Worm (Caenorhabditis elegans): ENCODE data around the gene gst-11.

The gst-11 gene

DNA sequence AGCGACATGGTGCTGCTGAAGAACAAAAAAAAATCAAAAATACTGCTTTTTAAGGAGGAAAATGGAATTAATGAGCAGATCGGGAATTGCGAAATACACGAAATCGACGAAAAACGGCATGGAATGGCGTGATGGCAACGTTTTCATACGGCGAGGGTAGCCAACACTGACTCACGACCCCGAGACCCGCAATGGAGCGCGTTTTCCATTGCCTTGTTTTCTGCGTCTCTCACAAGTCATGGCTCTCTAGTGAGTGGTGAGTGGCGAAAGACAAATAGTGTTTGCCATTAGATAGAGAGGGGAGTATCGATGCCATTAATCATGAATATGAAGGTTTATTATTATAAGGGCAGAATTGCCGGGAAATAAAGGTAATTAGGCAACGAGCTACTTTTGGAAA, 27.8 kb downstream of the gst-11 start, which contains the start of gene C18B2.4 (continued):
- TF ChIP-seq ceh-82 (tag; optimal IDR thresholded peaks at IDR 0.05) = no peak

DNA sequence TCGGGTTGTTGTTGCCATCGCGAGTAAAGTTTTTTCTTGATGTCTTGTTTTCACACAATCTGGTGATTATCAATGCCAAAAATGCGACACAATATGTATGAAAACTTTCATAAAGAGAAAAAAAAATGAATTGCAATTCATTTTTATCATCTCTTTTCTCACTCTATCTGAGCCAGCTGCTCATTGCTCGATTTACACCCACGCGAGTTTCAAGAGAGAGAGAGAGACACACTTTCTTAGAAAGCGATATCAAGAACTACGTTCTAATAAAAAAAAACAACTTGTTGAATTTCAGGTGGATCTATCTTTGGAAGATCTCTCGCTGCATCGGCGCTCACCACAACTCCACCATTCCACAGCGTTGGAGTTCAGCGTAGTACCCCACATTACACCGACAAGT, 30.9 kb downstream of the gst-11 start:
- TF ChIP-seq nhr-28 (tag; optimal IDR thresholded peaks at IDR 0.05) (no peak), fkh-10 (GFP tag; optimal IDR thresholded peaks at IDR 0.05) (no peak), pqm-1 (tag; optimal IDR thresholded peaks at IDR 0.05) (no peak), nhr-76 (tag; optimal IDR thresholded peaks at IDR 0.05) (no peak), hmg-11 (tag; optimal IDR thresholded peaks at IDR 0.05) (no peak)

ce11 chrX:3601531-3601930, 32.0 kb downstream of the gst-11 start, which contains the start of gene C18B2.3:
Gene C18B2.3 (plus strand): TSS chrX:3601831.
- TF ChIP-seq ztf-11 (tag; optimal IDR thresholded peaks at IDR 0.05) (no peak), lin-39 (tag; optimal IDR thresholded peaks at IDR 0.05) (no peak), jun-1 (tag; optimal IDR thresholded peaks at IDR 0.05) (no peak)

ce11 chrX:3600390-3600789, 33.2 kb downstream of the gst-11 start, which contains the start of gene cgr-1:
Gene cgr-1 (minus strand): TSS chrX:3600457.
- TF ChIP-seq pqm-1 (tag; optimal IDR thresholded peaks at IDR 0.05) (peak; percentile 69), unc-39 (tag; optimal IDR thresholded peaks at IDR 0.05) (no peak), nhr-11 (tag; optimal IDR thresholded peaks at IDR 0.05) (no peak), elt-2 (tag; optimal IDR thresholded peaks at IDR 0.05) (peak; percentile 67), lin-15B (tag; optimal IDR thresholded peaks at IDR 0.05) (no peak), eor-1 (tag; optimal IDR thresholded peaks at IDR 0.05) (no peak), ceh-82 (tag; optimal IDR thresholded peaks at IDR 0.05) (no peak), pha-4 (tag; optimal IDR thresholded peaks at IDR 0.05) (peak; percentile 32)

DNA sequence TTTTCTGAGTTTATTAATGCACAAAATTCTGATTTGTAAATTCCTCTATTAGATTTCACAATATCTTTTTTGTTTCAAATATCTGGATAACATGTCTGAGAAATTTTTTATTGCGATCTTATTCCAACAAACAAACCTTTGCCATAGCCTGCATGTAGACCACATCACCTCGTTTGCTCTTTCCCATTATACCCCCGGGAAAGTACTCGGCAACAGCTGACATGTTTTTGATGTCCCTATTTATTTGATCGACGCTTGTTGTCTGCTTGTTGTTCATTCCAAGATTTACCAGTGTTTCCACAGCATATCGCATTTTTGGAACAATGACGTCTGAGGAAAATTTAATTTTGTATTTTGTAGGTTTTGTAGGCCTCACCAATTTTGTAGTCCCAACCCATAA, 33.7 kb downstream of the gst-11 start:
- TF ChIP-seq egl-5 (tag; optimal IDR thresholded peaks at IDR 0.05) = peak; percentile 94
- no peak for TF ChIP-seq mml-1 (tag; optimal IDR thresholded peaks at IDR 0.05)

DNA sequence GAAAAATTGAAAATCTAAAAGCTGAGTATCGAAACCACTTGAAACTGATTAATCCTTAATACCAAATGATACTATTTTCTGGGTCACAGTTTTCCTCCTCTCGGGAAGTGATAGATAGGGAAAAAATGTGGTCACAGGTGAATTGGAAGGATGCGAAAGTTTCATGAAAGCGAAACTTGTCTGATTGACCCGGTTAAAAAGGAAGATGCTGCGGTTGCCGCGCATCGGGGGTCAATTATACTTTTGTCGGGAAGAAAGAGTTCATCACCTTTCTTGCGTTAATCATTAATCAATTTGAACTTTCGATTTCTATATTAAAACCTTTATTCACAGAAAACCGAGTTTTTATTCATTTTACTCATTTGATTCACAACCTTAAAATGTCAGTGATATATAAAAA, 36.6 kb downstream of the gst-11 start:
- TF ChIP-seq nhr-23 (tag; optimal IDR thresholded peaks at IDR 0.05) (peak; percentile 87), fkh-2 (tag; optimal IDR thresholded peaks at IDR 0.05) (no peak)

DNA sequence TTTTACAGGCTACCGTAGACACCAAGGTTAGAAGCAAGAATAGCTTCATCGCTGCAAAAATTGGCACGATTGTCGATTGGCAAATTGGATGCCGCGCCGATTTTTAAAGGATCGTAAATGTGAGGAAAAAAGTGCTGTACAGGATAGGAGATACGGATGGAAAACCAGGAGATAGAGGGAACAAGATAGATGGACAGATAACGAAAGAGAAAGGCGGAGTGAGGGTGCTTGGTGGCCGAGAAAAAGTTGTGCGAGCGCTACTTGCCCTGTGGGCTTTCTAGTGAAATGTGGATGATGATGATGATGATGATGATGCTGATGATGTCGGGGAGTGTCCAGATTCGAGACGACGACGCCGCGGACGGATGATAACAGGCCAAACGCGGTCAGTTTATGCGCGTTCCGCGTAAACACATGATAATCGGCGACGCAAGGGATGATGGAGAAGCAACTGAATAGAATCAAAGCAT, 37.2 kb downstream of the gst-11 start, which contains the start of gene T27A10.6:
T27A10.6 (minus strand) TSS at position 51 of the 470 bp plus-strand sequence.
- TF ChIP-seq unc-62 (GFP tag; optimal IDR thresholded peaks at IDR 0.05) = no peak
- TF ChIP-seq nhr-43 (tag; optimal IDR thresholded peaks at IDR 0.05; ENCODE audit: poor library complexity, severe bottlenecking) = peak; percentile 44
- no peak for TF ChIP-seq jun-1 (tag; optimal IDR thresholded peaks at IDR 0.05)
- no peak for TF ChIP-seq eor-1 (tag; optimal IDR thresholded peaks at IDR 0.05)
- no peak for TF ChIP-seq zag-1 (tag; optimal IDR thresholded peaks at IDR 0.05)
- TF ChIP-seq R02D3.7 (tag; optimal IDR thresholded peaks at IDR 0.05) = no peak
- TF ChIP-seq ZK546.5 (tag; optimal IDR thresholded peaks at IDR 0.05) = no peak
- TF ChIP-seq mdl-1 (tag; optimal IDR thresholded peaks at IDR 0.05) = no peak
- TF ChIP-seq ztf-11 (tag; optimal IDR thresholded peaks at IDR 0.05) = no peak
- TF ChIP-seq nhr-23 (tag; optimal IDR thresholded peaks at IDR 0.05) = peak; percentile 51
- no peak for TF ChIP-seq ceh-9 (tag; optimal IDR thresholded peaks at IDR 0.05)
- TF ChIP-seq tbx-2 (tag; optimal IDR thresholded peaks at IDR 0.05) = no peak
- no peak for TF ChIP-seq fkh-2 (tag; optimal IDR thresholded peaks at IDR 0.05)
- TF ChIP-seq nhr-25 (tag; optimal IDR thresholded peaks at IDR 0.05) = no peak

ce11 chrX:3590510-3590909, 43.0 kb downstream of the gst-11 start:
- no peak for TF ChIP-seq R02D3.7 (tag; optimal IDR thresholded peaks at IDR 0.05)
- TF ChIP-seq ztf-4 (tag; optimal IDR thresholded peaks at IDR 0.05) = no peak
- TF ChIP-seq mml-1 (tag; optimal IDR thresholded peaks at IDR 0.05) = no peak
- no peak for TF ChIP-seq nhr-67 (tag; optimal IDR thresholded peaks at IDR 0.05)
- TF ChIP-seq lin-15B (tag; optimal IDR thresholded peaks at IDR 0.05) = no peak
- no peak for TF ChIP-seq nhr-12 (tag; optimal IDR thresholded peaks at IDR 0.05)
- TF ChIP-seq nhr-23 (tag; optimal IDR thresholded peaks at IDR 0.05) = no peak
- no peak for TF ChIP-seq unc-39 (tag; optimal IDR thresholded peaks at IDR 0.05)
- no peak for TF ChIP-seq elt-2 (tag; optimal IDR thresholded peaks at IDR 0.05)
- TF ChIP-seq egl-27 (tag; optimal IDR thresholded peaks at IDR 0.05) = no peak
- no peak for TF ChIP-seq aly-2 (tag; optimal IDR thresholded peaks at IDR 0.05)
- no peak for TF ChIP-seq jun-1 (tag; optimal IDR thresholded peaks at IDR 0.05)
- no peak for TF ChIP-seq ceh-82 (tag; optimal IDR thresholded peaks at IDR 0.05)
